Worm (Caenorhabditis elegans): ENCODE results near the gene K08F4.12.

Gene K08F4.12

ce11 chrIV:10128906-10129386 lies 9.0 kb upstream of the K08F4.12 start, which contains the start of the genes gtbp-1 and K08F4.3 (continued):
- TF ChIP-seq F49E8.2 (tag; optimal IDR thresholded peaks at IDR 0.05; ENCODE audit: insufficient read depth) (no peak), B0261.1 (tag; optimal IDR thresholded peaks at IDR 0.05) (no peak), unc-62 (GFP tag; optimal IDR thresholded peaks at IDR 0.05) (no peak), K12H6.12 (tag; optimal IDR thresholded peaks at IDR 0.05) (peak; percentile 23), sea-2 (GFP tag; IDR thresholded peaks at IDR 0.05) (no peak), nhr-27 (tag; optimal IDR thresholded peaks at IDR 0.05) (no peak), F39B2.1 (GFP tag; IDR thresholded peaks at IDR 0.05) (no peak), ztf-28 (GFP tag; IDR thresholded peaks at IDR 0.05) (no peak), bed-1 (GFP tag; IDR thresholded peaks at IDR 0.05) (no peak), ets-4 (GFP tag; optimal IDR thresholded peaks at IDR 0.05) (no peak), aptf-2 (GFP tag; conservative IDR thresholded peaks at IDR 0.05) (no peak), D2030.7 (GFP tag; IDR thresholded peaks at IDR 0.05) (peak; percentile 65), ztf-26 (tag; optimal IDR thresholded peaks at IDR 0.05) (no peak), attf-6 (GFP tag; IDR thresholded peaks at IDR 0.05) (no peak), B0019.2 (GFP tag; conservative IDR thresholded peaks at IDR 0.05) (no peak), pbrm-1 (GFP tag; IDR thresholded peaks at IDR 0.05) (peak; percentile 50; the same call in 1 of the 2 replicates), ceh-40 (GFP tag; IDR thresholded peaks at IDR 0.05) (no peak), hlh-12 (tag; optimal IDR thresholded peaks at IDR 0.05) (no peak), ZK185.1 (tag; optimal IDR thresholded peaks at IDR 0.05; ENCODE audit: poor library complexity, severe bottlenecking) (peak; percentile 27), athp-1 (tag; optimal IDR thresholded peaks at IDR 0.05) (no peak), hmg-1.2 (GFP tag; IDR thresholded peaks at IDR 0.05) (peak; percentile 80), B0035.1 (tag; optimal IDR thresholded peaks at IDR 0.05) (no peak), F52B5.7 (tag; optimal IDR thresholded peaks at IDR 0.05) (no peak), ceh-58 (GFP tag; IDR thresholded peaks at IDR 0.05) (no peak), akir-1 (GFP tag; optimal IDR thresholded peaks at IDR 0.05) (no peak), ceh-79 (tag; optimal IDR thresholded peaks at IDR 0.05) (no peak), ztf-18 (tag; optimal IDR thresholded peaks at IDR 0.05) (no peak), nhr-179 (tag; optimal IDR thresholded peaks at IDR 0.05) (no peak), atf-7 (tag; optimal IDR thresholded peaks at IDR 0.05) (no peak), nfya-2 (GFP tag; IDR thresholded peaks at IDR 0.05) (no peak), snpc-3.4 (tag; optimal IDR thresholded peaks at IDR 0.05) (no peak), Y53G8AR.9 (GFP tag; conservative IDR thresholded peaks at IDR 0.05) (no peak), F57A8.1 (GFP tag; optimal IDR thresholded peaks at IDR 0.05) (no peak), Y56A3A.18 (GFP tag; IDR thresholded peaks at IDR 0.05) (no peak), K11D2.4 (GFP tag; IDR thresholded peaks at IDR 0.05) (no peak), ceh-91 (GFP tag; IDR thresholded peaks at IDR 0.05) (peak; percentile 72), lin-54 (GFP tag; optimal IDR thresholded peaks at IDR 0.05) (peak; percentile 94), nhr-120 (GFP tag; IDR thresholded peaks at IDR 0.05) (no peak), ztf-3 (GFP tag; optimal IDR thresholded peaks at IDR 0.05) (no peak), sdz-38 (tag; optimal IDR thresholded peaks at IDR 0.05) (no peak), repo-1 (tag; optimal IDR thresholded peaks at IDR 0.05) (no peak), mes-4 (tag; optimal IDR thresholded peaks at IDR 0.05) (no peak), T26A5.8 (tag; optimal IDR thresholded peaks at IDR 0.05) (no peak), tbx-9 (tag; optimal IDR thresholded peaks at IDR 0.05; ENCODE audit: borderline replicate concordance) (no peak), ama-1 (optimal IDR thresholded peaks at IDR 0.05) (no peak), ama-1 (GFP tag; optimal IDR thresholded peaks at IDR 0.05) (no peak), egrh-3 (GFP tag; IDR thresholded peaks at IDR 0.05) (no peak), die-1 (tag; optimal IDR thresholded peaks at IDR 0.05) (no peak), egl-18 (GFP tag; IDR thresholded peaks at IDR 0.05) (no peak), cebp-1 (GFP tag; IDR thresholded peaks at IDR 0.05) (no peak), cebp-1 (tag; optimal IDR thresholded peaks at IDR 0.05) (no peak)
